Worm (Caenorhabditis elegans) whole organism, L1 larva: Measurements from ENCODE around the gene T28B11.1.

Source experiments
- aly-2 ChIP-seq: fragments of 150-350 bp; optimal IDR thresholded peaks from 2 replicates; lab custom pipeline; 2014; ENCODE audit warnings: missing biosample characterization, missing genetic modification characterization
- ama-1 ChIP-seq: fragments of 150-350 bp; optimal IDR thresholded peaks from 2 replicates; lab custom pipeline; 2014
- blmp-1 ChIP-seq: fragments of 150-350 bp; optimal IDR thresholded peaks from 2 replicates; lab custom pipeline; 2014; ENCODE audit warnings: missing biosample characterization, missing genetic modification characterization
- ceh-63 ChIP-seq: fragments of 200-800 bp; sonication (Bioruptor generic); optimal IDR thresholded peaks from 2 replicates; lab custom pipeline; 2018; ENCODE audit warnings: mild to moderate bottlenecking, missing genetic modification characterization, missing compliant biosample characterization
- ceh-88 ChIP-seq: fragments of 200-800 bp; sonication (Bioruptor generic); IDR thresholded peaks from 2 replicates; pipeline ENCODE4 v1.3.6; 2022; ENCODE audit warnings: missing genetic modification characterization, missing compliant biosample characterization
- ceh-90 ChIP-seq: sonication (generic microtip); optimal IDR thresholded peaks from 2 replicates; lab custom pipeline; 2016; ENCODE audit warnings: missing genetic modification characterization, missing compliant biosample characterization
- ces-1 ChIP-seq: fragments of 150-350 bp; optimal IDR thresholded peaks from 2 replicates; lab custom pipeline; 2014; ENCODE audit warnings: missing biosample characterization, missing genetic modification reagents, missing genetic modification characterization
- efl-1 ChIP-seq, 4 experiments: fragments of 150-350 bp; optimal IDR thresholded peaks in 3 of 4; peaks in 1 of 4; 1 replicate in 1 of 4; 2 replicates in 3 of 4; lab custom pipeline; 2014; ENCODE audit warnings: missing biosample characterization in 2 of 4, missing genetic modification characterization in 2 of 4, missing genetic modification reagents in 2 of 4
- egl-13 ChIP-seq: sonication (generic microtip); optimal IDR thresholded peaks from 2 replicates; lab custom pipeline; 2016; ENCODE audit warnings: missing genotype, missing genetic modification reagents, missing genetic modification characterization, missing compliant biosample characterization
- egl-27 ChIP-seq, 2 experiments: fragments of 150-350 bp in 1 of 2; sonication (generic microtip); optimal IDR thresholded peaks; 3 replicates each; lab custom pipeline; 2017 to 2018; ENCODE audit warnings: missing biosample characterization in 2 of 2, missing genetic modification characterization in 2 of 2, missing genetic modification reagents in 2 of 2
- elt-2 ChIP-seq: sonication (generic microtip); optimal IDR thresholded peaks from 2 replicates; lab custom pipeline; 2016; ENCODE audit warnings: missing genetic modification characterization, mild to moderate bottlenecking, inconsistent platforms, missing compliant biosample characterization, missing genetic modification reagents
- elt-3 ChIP-seq, 6 experiments: fragments of 150-350 bp in 1 of 6; sonication (generic microtip); optimal IDR thresholded peaks; 2 replicates each; lab custom pipeline; 2017 to 2018; ENCODE audit warnings: missing biosample characterization in 6 of 6, missing genetic modification characterization in 6 of 6, inconsistent platforms in 1 of 6
- ets-5 ChIP-seq: fragments of 200-800 bp; sonication (Bioruptor generic); IDR thresholded peaks from 2 replicates; pipeline ENCODE4 v1.3.6; 2022; ENCODE audit warnings: missing genetic modification characterization, missing compliant biosample characterization
- fkh-4 ChIP-seq: sonication (generic microtip); optimal IDR thresholded peaks from 2 replicates; lab custom pipeline; 2016; ENCODE audit warnings: missing compliant biosample characterization, missing genetic modification characterization, borderline replicate concordance
- fos-1 ChIP-seq: fragments of 150-350 bp; optimal IDR thresholded peaks from 2 replicates; lab custom pipeline; 2014; ENCODE audit warnings: missing biosample characterization, missing genetic modification characterization
- hlh-17 ChIP-seq: fragments of 200-800 bp; sonication (Bioruptor generic); optimal IDR thresholded peaks from 2 replicates; lab custom pipeline; 2018; ENCODE audit warnings: missing genetic modification characterization, mild to moderate bottlenecking, missing compliant biosample characterization, moderate library complexity, borderline replicate concordance
- hlh-4 ChIP-seq: sonication (generic microtip); optimal IDR thresholded peaks from 2 replicates; lab custom pipeline; 2016; ENCODE audit warnings: mild to moderate bottlenecking, missing genetic modification characterization, missing compliant biosample characterization
- irx-1 ChIP-seq: sonication (generic microtip); optimal IDR thresholded peaks from 2 replicates; lab custom pipeline; 2016; ENCODE audit warnings: missing genetic modification characterization, missing compliant biosample characterization
- isw-1 ChIP-seq: fragments of 200-800 bp; sonication (Bioruptor generic); IDR thresholded peaks from 2 replicates; pipeline ENCODE4 v1.3.6; 2022; ENCODE audit warnings: missing genetic modification characterization, missing compliant biosample characterization
- jun-1 ChIP-seq: fragments of 150-350 bp; optimal IDR thresholded peaks from 2 replicates; lab custom pipeline; 2014; ENCODE audit warnings: missing biosample characterization, missing genetic modification reagents, missing genetic modification characterization
- lin-13 ChIP-seq: fragments of 150-350 bp; optimal IDR thresholded peaks from 2 replicates; lab custom pipeline; 2014; ENCODE audit warnings: missing biosample characterization, missing genetic modification reagents, missing genetic modification characterization
- lin-14 ChIP-seq: fragments of 200-800 bp; sonication (Bioruptor generic); optimal IDR thresholded peaks from 2 replicates; lab custom pipeline; 2018; ENCODE audit warnings: mild to moderate bottlenecking, missing genetic modification characterization, moderate library complexity, missing compliant biosample characterization
- lin-35 ChIP-seq, 2 experiments: fragments of 150-350 bp; optimal IDR thresholded peaks; 2 replicates each; lab custom pipeline; 2014; ENCODE audit warnings: missing biosample characterization in 2 of 2, missing genetic modification characterization in 2 of 2, missing genetic modification reagents in 2 of 2
- lin-39 ChIP-seq: fragments of 150-350 bp; optimal IDR thresholded peaks from 2 replicates; lab custom pipeline; 2014; ENCODE audit warnings: missing biosample characterization, missing genetic modification reagents, missing genetic modification characterization
- lsy-2 ChIP-seq, 2 experiments: fragments of 150-350 bp; optimal IDR thresholded peaks; 2 replicates each; lab custom pipeline; 2014; ENCODE audit warnings: missing biosample characterization in 2 of 2, missing genetic modification characterization in 2 of 2
- mdl-1 ChIP-seq, 2 experiments: fragments of 150-350 bp; optimal IDR thresholded peaks; 2 replicates each; lab custom pipeline; 2014 to 2017; ENCODE audit warnings: missing biosample characterization in 2 of 2, missing genetic modification characterization in 2 of 2, inconsistent platforms in 1 of 2
- mef-2 ChIP-seq: fragments of 150-350 bp; optimal IDR thresholded peaks from 2 replicates; lab custom pipeline; 2014; ENCODE audit warnings: missing biosample characterization, missing genetic modification characterization
- nhr-11 ChIP-seq: fragments of 150-350 bp; optimal IDR thresholded peaks from 2 replicates; lab custom pipeline; 2014; ENCODE audit warnings: missing biosample characterization, missing genetic modification characterization
- nhr-19 ChIP-seq: fragments of 200-800 bp; sonication (Bioruptor generic); conservative IDR thresholded peaks from 2 replicates; pipeline ENCODE4 v1.3.6; 2022; ENCODE audit warnings: missing genetic modification characterization, missing compliant biosample characterization
- nhr-20 ChIP-seq: sonication (generic microtip); optimal IDR thresholded peaks from 2 replicates; lab custom pipeline; 2016; ENCODE audit warnings: mild to moderate bottlenecking, missing genetic modification characterization, missing compliant biosample characterization
- nhr-71 ChIP-seq: sonication (generic microtip); optimal IDR thresholded peaks from 2 replicates; lab custom pipeline; 2016; ENCODE audit warnings: mild to moderate bottlenecking, missing genetic modification characterization, moderate library complexity, missing compliant biosample characterization
- nhr-90 ChIP-seq: sonication (generic microtip); optimal IDR thresholded peaks from 2 replicates; lab custom pipeline; 2016; ENCODE audit warnings: mild to moderate bottlenecking, missing genetic modification characterization, missing compliant biosample characterization; ENCODE audit not compliant: poor library complexity
- skn-1 ChIP-seq: fragments of 150-350 bp; optimal IDR thresholded peaks from 2 replicates; lab custom pipeline; 2014; ENCODE audit warnings: missing biosample characterization, missing genetic modification characterization
- snpc-4 ChIP-seq: fragments of 150-350 bp; optimal IDR thresholded peaks from 2 replicates; lab custom pipeline; 2014; ENCODE audit warnings: missing biosample characterization, missing genetic modification characterization
- snu-23 ChIP-seq: sonication (generic microtip); optimal IDR thresholded peaks from 2 replicates; lab custom pipeline; 2016; ENCODE audit warnings: missing genetic modification characterization, missing compliant biosample characterization
- sox-4 ChIP-seq: sonication (generic microtip); optimal IDR thresholded peaks from 2 replicates; lab custom pipeline; 2016; ENCODE audit warnings: missing genetic modification characterization, missing compliant biosample characterization
- tbx-2 ChIP-seq: sonication (generic microtip); optimal IDR thresholded peaks from 2 replicates; lab custom pipeline; 2016; ENCODE audit warnings: missing genetic modification characterization, missing compliant biosample characterization
- unc-30 ChIP-seq: sonication (generic microtip); optimal IDR thresholded peaks from 2 replicates; lab custom pipeline; 2017; ENCODE audit warnings: missing biosample characterization, missing genetic modification characterization
- unc-98 ChIP-seq: fragments of 200-800 bp; sonication (Bioruptor generic); IDR thresholded peaks from 2 replicates; pipeline ENCODE4 v1.3.6; 2022; ENCODE audit warnings: missing genetic modification characterization, missing compliant biosample characterization
- vab-15 ChIP-seq: sonication (generic microtip); optimal IDR thresholded peaks from 2 replicates; lab custom pipeline; 2017; ENCODE audit warnings: missing genotype, mild to moderate bottlenecking, missing genetic modification characterization, missing compliant biosample characterization
- xbp-1 ChIP-seq: sonication (generic microtip); optimal IDR thresholded peaks from 2 replicates; lab custom pipeline; 2016; ENCODE audit warnings: missing genetic modification characterization, missing compliant biosample characterization

T28B11.1 gene

ce11 chrV:10721912-10722426 lies 10.3 kb downstream of the T28B11.1 start (continued):
- TF ChIP-seq fkh-4 (tag; lab: Kevin White, UChicago) (no peak), unc-98 (GFP tag; lab: Robert Waterston, UW) (no peak), blmp-1 (tag; lab: Kevin White, UChicago) (peak; percentile 99), lsy-2 (tag; optimal IDR thresholded peaks at IDR 0.05; lab: Kevin White, UChicago) (peak in 1 of 2 experiments; percentile 37), elt-3 (tag; optimal IDR thresholded peaks at IDR 0.05; lab: Kevin White, UChicago) (peak in 1 of 6 experiments; percentile 12), isw-1 (GFP tag; lab: Robert Waterston, UW) (no peak), snu-23 (peak; percentile 20), snpc-4 (tag; lab: Kevin White, UChicago) (no peak), ceh-63 (GFP tag; lab: Kevin White, UChicago) (no peak), nhr-71 (tag; lab: Kevin White, UChicago) (no peak)

- TF ChIP-seq fos-1 (tag; lab: Kevin White, UChicago) = no peak
- no peak for TF ChIP-seq aly-2
- TF ChIP-seq tbx-2 = peak; percentile 33
- no peak for TF ChIP-seq skn-1
- TF ChIP-seq ets-5 (GFP tag; lab: Robert Waterston, UW) = no peak
- TF ChIP-seq irx-1 (tag; lab: Kevin White, UChicago) = no peak
- TF ChIP-seq lsy-2 (tag; optimal IDR thresholded peaks at IDR 0.05; lab: Kevin White, UChicago) = peak in 1 of 2 experiments; percentile 1
- no peak for TF ChIP-seq mef-2 (tag; lab: Kevin White, UChicago)
- TF ChIP-seq elt-2 = no peak
- peak; percentile 63 for TF ChIP-seq lin-14 (GFP tag; lab: Kevin White, UChicago)
- no peak for TF ChIP-seq nhr-90 (tag; lab: Kevin White, UChicago)
- TF ChIP-seq ceh-88 (GFP tag; lab: Robert Waterston, UW) = no peak
- TF ChIP-seq hlh-4 (tag; lab: Kevin White, UChicago) = no peak
- no peak for TF ChIP-seq ces-1 (GFP tag; lab: Kevin White, UChicago)
- no peak for TF ChIP-seq lin-39 (tag; lab: Kevin White, UChicago)
Observed at ce11 chrV:10721304-10721703, 10.9 kb downstream of the T28B11.1 start.

DNA sequence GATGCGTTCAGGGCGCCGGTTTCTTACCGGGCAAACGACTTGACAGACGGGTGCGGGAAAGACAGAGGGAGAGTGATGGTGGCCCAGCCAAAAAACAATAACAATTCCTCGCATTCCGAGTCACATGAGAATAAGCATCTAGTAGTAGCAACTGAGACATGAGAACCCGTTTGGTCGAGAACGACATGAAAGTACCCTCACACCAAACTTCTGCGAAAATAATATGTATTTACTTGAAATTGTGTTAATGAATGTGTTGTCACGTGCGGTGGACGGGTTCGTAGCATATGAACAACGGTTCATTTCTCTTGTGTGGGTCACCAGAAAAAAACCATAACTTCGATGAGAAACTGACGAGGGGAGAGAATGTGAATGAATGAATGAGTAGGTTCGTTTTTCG lies 11.3 kb downstream of the T28B11.1 start:
- TF ChIP-seq lsy-2 (tag; optimal IDR thresholded peaks at IDR 0.05; lab: Kevin White, UChicago) = no peak
- no peak for TF ChIP-seq nhr-19 (GFP tag; lab: Robert Waterston, UW)
- no peak for TF ChIP-seq hlh-17
- TF ChIP-seq vab-15 = no peak
- TF ChIP-seq efl-1 (optimal IDR thresholded peaks at IDR 0.05; lab: Kevin White, UChicago) = no peak
- peak in 1 of 2 experiments; percentile 49 for TF ChIP-seq efl-1 (GFP tag; optimal IDR thresholded peaks at IDR 0.05 in 1 of 2; lab: Kevin White, UChicago)
- TF ChIP-seq fos-1 (tag; lab: Kevin White, UChicago) = no peak
- peak in 1 of 2 experiments; percentile 40 for TF ChIP-seq mdl-1 (tag; optimal IDR thresholded peaks at IDR 0.05; lab: Kevin White, UChicago)
- TF ChIP-seq egl-13 = no peak
- TF ChIP-seq snu-23 = no peak
- TF ChIP-seq snpc-4 (tag; lab: Kevin White, UChicago) = no peak
- TF ChIP-seq skn-1 = no peak
- TF ChIP-seq egl-27 (tag; optimal IDR thresholded peaks at IDR 0.05; lab: Kevin White, UChicago) = no peak
- no peak for TF ChIP-seq nhr-11 (tag; lab: Kevin White, UChicago)
- TF ChIP-seq lin-35 (GFP tag; optimal IDR thresholded peaks at IDR 0.05; lab: Kevin White, UChicago) = peak in 1 of 2 experiments; percentile 56
- TF ChIP-seq nhr-20 (tag; lab: Kevin White, UChicago) = peak; percentile 5
- TF ChIP-seq ama-1 = no peak
- no peak for TF ChIP-seq lin-13
- TF ChIP-seq unc-30 (tag; lab: Kevin White, UChicago) = no peak
- TF ChIP-seq ceh-90 (tag; lab: Kevin White, UChicago) = no peak
- TF ChIP-seq xbp-1 (tag; lab: Kevin White, UChicago) = no peak
- no peak for TF ChIP-seq ceh-88 (GFP tag; lab: Robert Waterston, UW)
- no peak for TF ChIP-seq fkh-4 (tag; lab: Kevin White, UChicago)
- no peak for TF ChIP-seq lin-14 (GFP tag; lab: Kevin White, UChicago)
- TF ChIP-seq hlh-4 (tag; lab: Kevin White, UChicago) = no peak
- TF ChIP-seq sox-4 (tag; lab: Kevin White, UChicago) = no peak
- no peak for TF ChIP-seq jun-1 (tag; lab: Kevin White, UChicago)
